Fruit fly (Drosophila melanogaster) whole organism, pupa: ENCODE measurements around the gene CG1542.

ENCODE experiments used
- CG10348 ChIP-seq: fragments of 200-800 bp; sonication (Bioruptor generic); IDR thresholded peaks from 2 replicates; pipeline ENCODE4 v1.3.6; 2022; ENCODE audit warnings: missing biosample characterization, missing genetic modification characterization
- CG12605 ChIP-seq: fragments of 200-800 bp; sonication (Bioruptor generic); IDR thresholded peaks from 2 replicates; pipeline ENCODE4 v1.3.6; 2022; ENCODE audit warnings: missing biosample characterization, missing genetic modification characterization
- CG13204 ChIP-seq: fragments of 200-800 bp; sonication (Bioruptor generic); optimal IDR thresholded peaks from 2 replicates; lab custom pipeline; 2018; ENCODE audit warnings: missing biosample characterization, mild to moderate bottlenecking, missing genetic modification characterization, moderate library complexity
- CG14655 ChIP-seq: fragments of 200-800 bp; sonication (Bioruptor generic); optimal IDR thresholded peaks from 3 replicates; lab custom pipeline; 2017; ENCODE audit warnings: mild to moderate bottlenecking, missing biosample characterization, missing genetic modification reagents, missing genetic modification characterization
- CG15710 ChIP-seq: fragments of 200-800 bp; sonication (Bioruptor generic); optimal IDR thresholded peaks from 2 replicates; lab custom pipeline; 2018; ENCODE audit warnings: missing biosample characterization, mild to moderate bottlenecking, missing genetic modification characterization, moderate library complexity
- CG17806 ChIP-seq: fragments of 200-800 bp; sonication (Bioruptor generic); optimal IDR thresholded peaks from 2 replicates; lab custom pipeline; 2018; ENCODE audit warnings: missing biosample characterization, mild to moderate bottlenecking, missing genetic modification characterization, moderate library complexity
- CG32121 ChIP-seq: fragments of 200-800 bp; sonication (Bioruptor generic); IDR thresholded peaks from 2 replicates; pipeline ENCODE4 v1.3.6; 2022; ENCODE audit warnings: missing biosample characterization, missing genetic modification characterization
- CG34367 ChIP-seq: fragments of 200-800 bp; sonication (Bioruptor generic); optimal IDR thresholded peaks from 2 replicates; lab custom pipeline; 2018; ENCODE audit warnings: missing biosample characterization, mild to moderate bottlenecking, missing genetic modification characterization
- CG4496 ChIP-seq: fragments of 200-800 bp; sonication (Bioruptor generic); IDR thresholded peaks from 3 replicates; pipeline ENCODE4 v1.3.6; 2022; ENCODE audit warnings: missing biosample characterization, missing genetic modification characterization
- CG8159 ChIP-seq: fragments of 200-800 bp; sonication (Bioruptor generic); optimal IDR thresholded peaks from 3 replicates; lab custom pipeline; 2018; ENCODE audit warnings: missing biosample characterization, mild to moderate bottlenecking, missing genetic modification characterization, moderate library complexity
- CG8301 ChIP-seq: fragments of 200-800 bp; sonication (Bioruptor generic); optimal IDR thresholded peaks from 2 replicates; lab custom pipeline; 2018; ENCODE audit warnings: missing biosample characterization, mild to moderate bottlenecking, missing genetic modification characterization
- CG9948 ChIP-seq: fragments of 200-800 bp; sonication (Bioruptor generic); optimal IDR thresholded peaks from 2 replicates; lab custom pipeline; 2018; ENCODE audit warnings: missing biosample characterization, mild to moderate bottlenecking, missing genetic modification characterization, moderate library complexity
- D1 ChIP-seq: fragments of 200-800 bp; sonication (Bioruptor generic); optimal IDR thresholded peaks from 2 replicates; lab custom pipeline; 2018; ENCODE audit warnings: missing biosample characterization, mild to moderate bottlenecking, missing genetic modification characterization, moderate library complexity
- EcR ChIP-seq: fragments of 200-800 bp; sonication (Bioruptor generic); optimal IDR thresholded peaks from 3 replicates; lab custom pipeline; 2019; ENCODE audit warnings: missing biosample characterization, missing genetic modification characterization, mild to moderate bottlenecking, moderate library complexity, missing genetic modification reagents
- Ets98B ChIP-seq: fragments of 200-800 bp; sonication (Bioruptor generic); IDR thresholded peaks from 2 replicates; pipeline ENCODE4 v1.3.6; 2022; ENCODE audit warnings: missing biosample characterization, missing genetic modification characterization
- Pif1A ChIP-seq: fragments of 200-800 bp; sonication (Bioruptor generic); optimal IDR thresholded peaks from 3 replicates; lab custom pipeline; 2016; ENCODE audit warnings: missing biosample characterization, missing genetic modification characterization
- Pif1B ChIP-seq: fragments of 200-800 bp; sonication (Bioruptor generic); optimal IDR thresholded peaks from 3 replicates; lab custom pipeline; 2016; ENCODE audit warnings: missing biosample characterization, missing genetic modification characterization
- Snoo ChIP-seq: fragments of 200-800 bp; sonication (Bioruptor generic); optimal IDR thresholded peaks from 3 replicates; lab custom pipeline; 2017; ENCODE audit warnings: missing biosample characterization, mild to moderate bottlenecking, missing genetic modification characterization, inconsistent platforms
- fd96Ca ChIP-seq: fragments of 200-800 bp; sonication (Bioruptor generic); IDR thresholded peaks from 3 replicates; pipeline ENCODE4 v1.3.6; 2022; ENCODE audit warnings: missing biosample characterization, missing genetic modification characterization
- gl ChIP-seq: fragments of 200-800 bp; sonication (Bioruptor generic); optimal IDR thresholded peaks from 2 replicates; lab custom pipeline; 2018; ENCODE audit warnings: missing biosample characterization, mild to moderate bottlenecking, missing genetic modification characterization
- rn ChIP-seq: fragments of 200-800 bp; sonication (Bioruptor generic); IDR thresholded peaks from 2 replicates; pipeline ENCODE4 v1.3.6; 2022; ENCODE audit warnings: missing biosample characterization, missing genetic modification characterization

CG1542 gene

DNA sequence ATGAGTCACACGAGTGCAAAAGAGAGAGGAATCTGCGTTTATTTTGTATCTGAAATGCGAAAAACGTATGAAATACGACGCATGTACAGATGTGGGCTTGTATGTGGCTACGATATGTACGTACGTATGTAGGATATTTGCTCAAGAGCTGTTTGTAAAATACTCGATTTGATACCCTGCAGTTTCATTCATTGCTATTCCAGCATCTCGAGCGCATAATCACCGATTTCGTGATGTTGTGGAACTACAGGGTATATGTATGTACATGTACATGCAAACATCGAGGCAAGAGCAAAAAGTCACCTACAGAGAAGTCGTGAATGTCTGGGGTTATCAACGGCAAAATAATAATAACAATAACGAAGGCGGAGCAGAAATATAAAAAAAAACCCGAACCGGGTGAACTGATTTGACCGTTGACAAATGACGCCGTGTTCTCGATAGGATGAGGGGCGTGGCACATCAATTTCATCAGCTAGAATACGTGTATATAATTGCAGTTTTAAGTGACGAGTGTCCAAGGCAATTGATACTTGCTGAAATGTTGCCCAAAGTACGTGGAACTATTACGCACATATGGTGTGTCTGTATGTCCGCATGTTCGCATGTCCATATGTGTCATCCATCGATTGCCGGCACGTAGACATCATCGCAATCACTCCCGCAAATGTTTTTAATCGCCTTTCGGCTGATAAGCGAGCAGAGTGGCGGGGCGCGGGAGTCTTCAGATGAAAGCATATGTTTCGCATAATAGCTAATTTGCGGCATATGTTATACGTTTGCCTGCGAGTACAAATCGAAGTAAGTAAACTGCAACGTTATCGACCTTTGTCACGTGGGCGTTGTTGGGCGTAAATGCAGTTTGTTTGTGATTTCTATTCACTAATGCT is 11.0 kb downstream of the CG1542 start:
- TF ChIP-seq fd96Ca (GFP tag; lab: Robert Waterston, UW) (no peak), CG13204 (GFP tag; lab: Kevin White, UChicago) (no peak), EcR (GFP tag; lab: Kevin White, UChicago) (peak; percentile 49), D1 (tag; lab: Kevin White, UChicago) (no peak), Snoo (tag; lab: Kevin White, UChicago) (no peak), CG15710 (tag; lab: Kevin White, UChicago) (no peak), CG8159 (no peak), Pif1A (GFP tag; lab: Kevin White, UChicago) (no peak)

dm6 chr3R:31225043-31225681 is 11.9 kb downstream of the CG1542 start:
- TF ChIP-seq EcR (GFP tag; lab: Kevin White, UChicago) (no peak), Pif1A (GFP tag; lab: Kevin White, UChicago) (no peak), D1 (tag; lab: Kevin White, UChicago) (no peak), Snoo (tag; lab: Kevin White, UChicago) (no peak), Ets98B (GFP tag; lab: Robert Waterston, UW) (peak; percentile 69), CG34367 (tag; lab: Kevin White, UChicago) (no peak), gl (tag; lab: Kevin White, UChicago) (no peak), CG9948 (tag; lab: Kevin White, UChicago) (no peak), CG8159 (no peak), Pif1B (peak; percentile 43), fd96Ca (GFP tag; lab: Robert Waterston, UW) (peak; percentile 81), CG14655 (GFP tag; lab: Kevin White, UChicago) (no peak), CG10348 (GFP tag; lab: Robert Waterston, UW) (no peak), CG17806 (tag; lab: Kevin White, UChicago) (no peak), CG15710 (tag; lab: Kevin White, UChicago) (no peak), CG13204 (GFP tag; lab: Kevin White, UChicago) (no peak), rn (GFP tag; lab: Robert Waterston, UW) (0 out of 2 replicates have a peak, but pooled peaks have one; percentile 14), CG8301 (tag; lab: Kevin White, UChicago) (no peak), CG12605 (GFP tag; lab: Robert Waterston, UW) (peak; percentile 32; the same call in 1 of the 2 replicates), CG32121 (GFP tag; lab: Robert Waterston, UW) (0 out of 2 replicates have a peak, but pooled peaks have one; percentile 18), CG4496 (GFP tag; lab: Robert Waterston, UW) (peak; percentile 82)

dm6 chr3R:31231134-31231533 is 17.9 kb downstream of the CG1542 start:
- TF ChIP-seq fd96Ca (GFP tag; lab: Robert Waterston, UW) (no peak), gl (tag; lab: Kevin White, UChicago) (no peak), CG13204 (GFP tag; lab: Kevin White, UChicago) (no peak), Pif1B (no peak), EcR (GFP tag; lab: Kevin White, UChicago) (no peak), CG10348 (GFP tag; lab: Robert Waterston, UW) (no peak), CG34367 (tag; lab: Kevin White, UChicago) (no peak)

DNA sequence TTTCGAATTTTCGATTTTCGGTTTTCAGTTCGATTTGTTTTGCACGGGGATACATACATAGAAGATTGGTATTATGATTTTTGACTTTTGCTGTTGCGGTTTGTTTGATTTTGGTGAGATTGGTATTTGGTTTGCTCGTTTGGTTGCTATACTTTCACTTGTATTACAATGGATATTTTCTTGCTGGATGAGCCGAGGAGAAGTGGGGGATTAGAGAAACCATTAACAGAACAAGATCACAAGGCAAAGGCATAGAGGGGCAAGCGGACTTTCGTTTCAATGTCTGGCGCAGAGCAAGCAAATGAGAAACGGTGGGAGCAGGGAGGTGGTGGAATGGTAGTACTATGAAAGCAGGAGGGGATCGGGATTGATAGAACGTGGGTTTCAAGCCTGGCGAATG is 19.0 kb downstream of the CG1542 start, which contains the start of gene CG15563:
TSS of gene CG15563 (minus strand) at position 101 of the 400 bp plus-strand sequence.
- no peak for TF ChIP-seq gl (tag; lab: Kevin White, UChicago)
- TF ChIP-seq CG4496 (GFP tag; lab: Robert Waterston, UW), result no peak
- no peak for TF ChIP-seq Pif1A (GFP tag; lab: Kevin White, UChicago)
- no peak for TF ChIP-seq CG32121 (GFP tag; lab: Robert Waterston, UW)
- TF ChIP-seq CG8301 (tag; lab: Kevin White, UChicago), result no peak
- TF ChIP-seq CG17806 (tag; lab: Kevin White, UChicago), result no peak

- TF ChIP-seq Pif1B (no peak), Ets98B (GFP tag; lab: Robert Waterston, UW) (no peak), rn (GFP tag; lab: Robert Waterston, UW) (no peak), CG12605 (GFP tag; lab: Robert Waterston, UW) (no peak), CG9948 (tag; lab: Kevin White, UChicago) (no peak), fd96Ca (GFP tag; lab: Robert Waterston, UW) (no peak), EcR (GFP tag; lab: Kevin White, UChicago) (no peak), CG10348 (GFP tag; lab: Robert Waterston, UW) (no peak), CG4496 (GFP tag; lab: Robert Waterston, UW) (no peak), gl (tag; lab: Kevin White, UChicago) (no peak), CG15710 (tag; lab: Kevin White, UChicago) (no peak), Pif1A (GFP tag; lab: Kevin White, UChicago) (no peak), CG8301 (tag; lab: Kevin White, UChicago) (no peak), CG13204 (GFP tag; lab: Kevin White, UChicago) (no peak), D1 (tag; lab: Kevin White, UChicago) (no peak), CG17806 (tag; lab: Kevin White, UChicago) (no peak), CG14655 (GFP tag; lab: Kevin White, UChicago) (no peak), CG32121 (GFP tag; lab: Robert Waterston, UW) (no peak)
Observed at dm6 chr3R:31235262-31235661, 22.0 kb downstream of the CG1542 start, which contains the start of gene CG15564. CG15564 (minus strand) TSS chr3R:31235362.
